Worm (Caenorhabditis elegans): Measurements from ENCODE around the gene srd-33.

DNA sequence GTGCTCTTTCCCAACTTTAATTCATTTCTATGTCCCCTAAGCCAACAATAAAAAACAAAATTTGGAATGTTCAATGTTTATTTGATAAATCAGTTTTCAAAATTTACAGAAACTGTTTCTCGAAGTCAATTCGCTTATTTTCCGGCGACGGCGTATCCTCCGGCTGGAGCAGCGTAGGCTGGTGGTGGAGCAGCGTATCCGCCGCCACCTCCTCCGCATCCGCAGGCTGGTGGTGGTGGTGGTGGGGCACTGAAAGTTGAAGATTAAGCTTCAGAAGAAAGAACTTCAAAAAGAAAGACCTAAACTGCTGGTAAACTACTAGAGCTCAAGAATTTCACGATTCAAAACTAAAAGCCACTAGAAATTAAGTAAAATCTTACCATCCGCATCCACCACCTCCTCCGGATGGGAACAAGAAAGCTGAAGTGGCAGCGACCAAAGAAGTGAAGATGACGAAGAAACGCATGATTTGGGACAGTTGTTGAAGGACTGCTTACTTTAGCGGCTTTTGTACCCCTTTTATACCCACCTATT is 46.1 kb downstream of the srd-33 start, which contains the start of gene C02E7.7:
- no peak for TF ChIP-seq him-1 (tag; optimal IDR thresholded peaks at IDR 0.05)
- no peak for TF ChIP-seq dao-5 (tag; optimal IDR thresholded peaks at IDR 0.05)
- no peak for TF ChIP-seq W03F9.2 (tag; optimal IDR thresholded peaks at IDR 0.05)
